Fruit fly (Drosophila melanogaster) whole organism, embryonic: ENCODE results near the gene arg.
A peak's percentile ranks its signal among the peaks of the same experiment; 100 is the strongest.

Experiments
- Abd-B ChIP-seq: fragments of 200-800 bp; sonication (Bioruptor generic); optimal IDR thresholded peaks from 2 replicates; lab custom pipeline; 2018; ENCODE audit warnings: missing biosample characterization, mild to moderate bottlenecking, missing genetic modification characterization, moderate library complexity
- CG10209 ChIP-seq: fragments of 200-800 bp; sonication (Bioruptor generic); optimal IDR thresholded peaks from 3 replicates; lab custom pipeline; 2017; ENCODE audit warnings: missing biosample characterization, mild to moderate bottlenecking, missing genetic modification characterization, missing genetic modification reagents
- CG10274 ChIP-seq: fragments of 200-800 bp; sonication (Bioruptor generic); optimal IDR thresholded peaks from 3 replicates; lab custom pipeline; 2017; ENCODE audit warnings: missing biosample characterization, mild to moderate bottlenecking, missing genetic modification characterization
- CG10654 ChIP-seq: fragments of 200-800 bp; sonication (Bioruptor generic); optimal IDR thresholded peaks from 2 replicates; lab custom pipeline; 2016; ENCODE audit warnings: missing biosample characterization, missing genetic modification characterization
- CG10959 ChIP-seq: fragments of 200-800 bp; sonication (Bioruptor generic); IDR thresholded peaks from 2 replicates; pipeline ENCODE4 v1.3.6; 2022; ENCODE audit warnings: missing biosample characterization, missing genetic modification characterization
- CG11398 ChIP-seq: fragments of 200-800 bp; sonication (Bioruptor generic); optimal IDR thresholded peaks from 2 replicates; lab custom pipeline; 2016; ENCODE audit warnings: missing biosample characterization, missing genetic modification characterization
- CG15011 ChIP-seq: fragments of 200-800 bp; sonication (Bioruptor generic); optimal IDR thresholded peaks from 3 replicates; lab custom pipeline; 2018; ENCODE audit warnings: missing biosample characterization, mild to moderate bottlenecking, missing genetic modification characterization
- CG15269 ChIP-seq: fragments of 200-800 bp; sonication (Bioruptor generic); optimal IDR thresholded peaks from 2 replicates; lab custom pipeline; 2018; ENCODE audit warnings: missing biosample characterization, mild to moderate bottlenecking, missing genetic modification characterization, moderate library complexity
- CG15696 ChIP-seq: fragments of 200-800 bp; sonication (Bioruptor generic); optimal IDR thresholded peaks from 2 replicates; lab custom pipeline; 2019; ENCODE audit warnings: missing biosample characterization, mild to moderate bottlenecking, missing genetic modification characterization, moderate library complexity
- CG17802 ChIP-seq: fragments of 200-800 bp; sonication (Bioruptor generic); optimal IDR thresholded peaks from 2 replicates; lab custom pipeline; 2018; ENCODE audit warnings: missing biosample characterization, mild to moderate bottlenecking, missing genetic modification characterization, moderate library complexity
- CG17912 ChIP-seq: fragments of 200-800 bp; sonication (Bioruptor generic); optimal IDR thresholded peaks from 2 replicates; lab custom pipeline; 2018; ENCODE audit warnings: missing biosample characterization, mild to moderate bottlenecking, missing genetic modification characterization
- CG2202 ChIP-seq: fragments of 200-800 bp; sonication (Bioruptor generic); optimal IDR thresholded peaks from 2 replicates; lab custom pipeline; 2018; ENCODE audit warnings: missing biosample characterization, mild to moderate bottlenecking, missing genetic modification characterization
- CG31388 ChIP-seq: fragments of 200-800 bp; sonication (Bioruptor generic); optimal IDR thresholded peaks from 2 replicates; lab custom pipeline; 2016; ENCODE audit warnings: missing biosample characterization, missing genetic modification characterization
- CG33213 ChIP-seq: fragments of 200-800 bp; sonication (Bioruptor generic); optimal IDR thresholded peaks from 3 replicates; lab custom pipeline; 2016; ENCODE audit warnings: missing biosample characterization, missing genetic modification characterization
- CG4360 ChIP-seq: fragments of 200-800 bp; sonication (Bioruptor generic); IDR thresholded peaks from 2 replicates; pipeline ENCODE4 v1.3.6; 2022; ENCODE audit warnings: missing biosample characterization, missing genetic modification characterization
- CG43689 ChIP-seq: fragments of 200-800 bp; sonication (Bioruptor generic); IDR thresholded peaks from 2 replicates; pipeline ENCODE4 v1.3.6; 2022; ENCODE audit warnings: missing biosample characterization, missing genetic modification characterization
- CG7928 ChIP-seq: fragments of 200-800 bp; sonication (Bioruptor generic); optimal IDR thresholded peaks from 2 replicates; lab custom pipeline; 2017; ENCODE audit warnings: missing biosample characterization, mild to moderate bottlenecking, missing genetic modification characterization
- CG8089 ChIP-seq: fragments of 200-800 bp; sonication (Bioruptor generic); optimal IDR thresholded peaks from 3 replicates; lab custom pipeline; 2016; ENCODE audit warnings: missing biosample characterization, missing genetic modification characterization
- CG8359 ChIP-seq: fragments of 200-800 bp; sonication (Bioruptor generic); optimal IDR thresholded peaks from 2 replicates; lab custom pipeline; 2017; ENCODE audit warnings: missing biosample characterization, mild to moderate bottlenecking, missing genetic modification characterization, borderline replicate concordance
- CG8388 ChIP-seq: fragments of 200-800 bp; sonication (Bioruptor generic); optimal IDR thresholded peaks from 2 replicates; lab custom pipeline; 2019; ENCODE audit warnings: missing biosample characterization, mild to moderate bottlenecking, missing genetic modification characterization, moderate library complexity
- CHES-1-like ChIP-seq: fragments of 200-800 bp; sonication (Bioruptor generic); optimal IDR thresholded peaks from 2 replicates; lab custom pipeline; 2016; ENCODE audit warnings: missing biosample characterization, missing genetic modification characterization
- D ChIP-seq, 2 experiments: fragments of 200-800 bp in 1 of 2; fragments of >200 bp in 1 of 2; sonication (Bioruptor generic) in 1 of 2; optimal IDR thresholded peaks; 2 replicates in 1 of 2; 3 replicates in 1 of 2; lab custom pipeline; 2017; ENCODE audit warnings: mild to moderate bottlenecking in 1 of 2, missing biosample characterization in 1 of 2, missing genetic modification characterization in 1 of 2, missing genetic modification reagents in 1 of 2
- Dip3 ChIP-seq: fragments of 200-800 bp; sonication (Bioruptor generic); optimal IDR thresholded peaks from 3 replicates; lab custom pipeline; 2016; ENCODE audit warnings: missing biosample characterization, missing genetic modification characterization
- HLH54F ChIP-seq: fragments of 200-800 bp; sonication (Bioruptor generic); optimal IDR thresholded peaks from 3 replicates; lab custom pipeline; 2016; ENCODE audit warnings: missing biosample characterization, missing genetic modification characterization
- HmgD ChIP-seq: fragments of 200-800 bp; sonication (Bioruptor generic); optimal IDR thresholded peaks from 3 replicates; lab custom pipeline; 2016; ENCODE audit warnings: missing biosample characterization, missing genetic modification characterization
- Hr51 ChIP-seq, 2 experiments: fragments of 200-800 bp; sonication (Bioruptor generic); optimal IDR thresholded peaks; 2 replicates in 1 of 2; 3 replicates in 1 of 2; lab custom pipeline; 2016 to 2018; ENCODE audit warnings: missing biosample characterization in 2 of 2, missing genetic modification characterization in 2 of 2, mild to moderate bottlenecking in 1 of 2, moderate library complexity in 1 of 2
- Oli ChIP-seq: fragments of 200-800 bp; sonication (Bioruptor generic); optimal IDR thresholded peaks from 2 replicates; lab custom pipeline; 2018; ENCODE audit warnings: missing biosample characterization, mild to moderate bottlenecking, missing genetic modification characterization, moderate library complexity
- Six4 ChIP-seq: fragments of 200-800 bp; sonication (Bioruptor generic); optimal IDR thresholded peaks from 2 replicates; lab custom pipeline; 2016; ENCODE audit warnings: missing biosample characterization, missing genetic modification characterization
- Spps ChIP-seq: fragments of 200-800 bp; sonication (Bioruptor generic); optimal IDR thresholded peaks from 2 replicates; lab custom pipeline; 2018; ENCODE audit warnings: missing biosample characterization, mild to moderate bottlenecking, missing genetic modification characterization
- Sry-δ ChIP-seq: fragments of 200-800 bp; sonication (Bioruptor generic); optimal IDR thresholded peaks from 2 replicates; lab custom pipeline; 2016; ENCODE audit warnings: missing biosample characterization, missing genetic modification characterization
- Xrp1 ChIP-seq: fragments of 200-800 bp; sonication (Bioruptor generic); IDR thresholded peaks from 2 replicates; pipeline ENCODE4 v1.3.6; 2022; ENCODE audit warnings: missing biosample characterization, missing genetic modification characterization
- cas ChIP-seq: fragments of 200-800 bp; sonication (Bioruptor generic); IDR thresholded peaks from 2 replicates; pipeline ENCODE4 v1.3.6; 2022; ENCODE audit warnings: missing biosample characterization, missing genetic modification characterization
- cg ChIP-seq: fragments of 200-800 bp; sonication (Bioruptor generic); optimal IDR thresholded peaks from 3 replicates; lab custom pipeline; 2019; ENCODE audit warnings: missing biosample characterization, mild to moderate bottlenecking, missing genetic modification characterization, moderate library complexity
- chif ChIP-seq, 2 experiments: fragments of 200-800 bp; sonication (Bioruptor generic); optimal IDR thresholded peaks; 3 replicates each; lab custom pipeline; 2016; ENCODE audit warnings: missing biosample characterization in 2 of 2, missing genetic modification characterization in 2 of 2
- chn ChIP-seq: fragments of 200-800 bp; sonication (Bioruptor generic); optimal IDR thresholded peaks from 2 replicates; lab custom pipeline; 2016; ENCODE audit warnings: missing biosample characterization, missing genetic modification characterization
- ci ChIP-seq: fragments of 200-800 bp; sonication (Bioruptor generic); IDR thresholded peaks from 3 replicates; pipeline ENCODE4 v1.3.6; 2022; ENCODE audit warnings: missing biosample characterization, missing genetic modification characterization
- cwo ChIP-seq: fragments of 200-800 bp; sonication (Bioruptor generic); optimal IDR thresholded peaks from 3 replicates; lab custom pipeline; 2017; ENCODE audit warnings: missing biosample characterization, missing genetic modification characterization, mild to moderate bottlenecking, moderate library complexity, missing genetic modification reagents
- en ChIP-seq: fragments of 200-800 bp; sonication (Bioruptor generic); optimal IDR thresholded peaks from 2 replicates; lab custom pipeline; 2016; ENCODE audit warnings: missing biosample characterization, missing genetic modification characterization
- gem ChIP-seq: fragments of 200-800 bp; sonication (Bioruptor generic); optimal IDR thresholded peaks from 2 replicates; lab custom pipeline; 2019; ENCODE audit warnings: missing biosample characterization, mild to moderate bottlenecking, missing genetic modification characterization, moderate library complexity
- gsb-n ChIP-seq: fragments of 200-800 bp; sonication (Bioruptor generic); optimal IDR thresholded peaks from 3 replicates; lab custom pipeline; 2018; ENCODE audit warnings: missing biosample characterization, mild to moderate bottlenecking, missing genetic modification characterization
- lbe ChIP-seq: fragments of 200-800 bp; sonication (Bioruptor generic); optimal IDR thresholded peaks from 2 replicates; lab custom pipeline; 2016; ENCODE audit warnings: missing biosample characterization, mild to moderate bottlenecking, missing genetic modification characterization
- nom ChIP-seq: fragments of 200-800 bp; sonication (Bioruptor generic); optimal IDR thresholded peaks from 2 replicates; lab custom pipeline; 2017; ENCODE audit warnings: missing biosample characterization, missing genetic modification characterization, mild to moderate bottlenecking, moderate library complexity, missing genetic modification reagents
- peb ChIP-seq: fragments of 200-800 bp; sonication (Bioruptor generic); IDR thresholded peaks from 2 replicates; pipeline ENCODE4 v1.3.6; 2022; ENCODE audit warnings: missing biosample characterization, missing genetic modification characterization
- pfk ChIP-seq: fragments of 200-800 bp; sonication (Bioruptor generic); optimal IDR thresholded peaks from 2 replicates; lab custom pipeline; 2018; ENCODE audit warnings: missing biosample characterization, mild to moderate bottlenecking, missing genetic modification characterization, moderate library complexity
- run ChIP-seq: fragments of 200-800 bp; sonication (Bioruptor generic); optimal IDR thresholded peaks from 3 replicates; lab custom pipeline; 2018; ENCODE audit warnings: missing biosample characterization, mild to moderate bottlenecking, missing genetic modification characterization
- sima ChIP-seq: fragments of 200-800 bp; sonication (Bioruptor generic); optimal IDR thresholded peaks from 2 replicates; lab custom pipeline; 2016; ENCODE audit warnings: missing biosample characterization, missing genetic modification characterization
- sisA ChIP-seq: fragments of 200-800 bp; sonication (Bioruptor generic); IDR thresholded peaks from 2 replicates; pipeline ENCODE4 v1.3.6; 2022; ENCODE audit warnings: missing biosample characterization, missing genetic modification characterization
- sob ChIP-seq: fragments of 200-800 bp; sonication (Bioruptor generic); IDR thresholded peaks from 2 replicates; pipeline ENCODE4 v1.3.6; 2022; ENCODE audit warnings: missing biosample characterization, missing genetic modification characterization
- vfl ChIP-seq: fragments of 200-800 bp; sonication (Bioruptor generic); optimal IDR thresholded peaks from 2 replicates; lab custom pipeline; 2016; ENCODE audit warnings: missing biosample characterization, missing genetic modification characterization

The arg gene

dm6 chrX:526479-527071 lies 17.3 kb downstream of the arg start (continued):
- TF ChIP-seq CG43689 (GFP tag; lab: Robert Waterston, UW) = no peak
- TF ChIP-seq ci (GFP tag; lab: Robert Waterston, UW) = peak; percentile 71; the same call in 2 of the 3 replicates
- TF ChIP-seq CG10959 = peak; percentile 91
- TF ChIP-seq pfk (GFP tag; lab: Kevin White, UChicago) = peak; percentile 53
- no peak for TF ChIP-seq sisA
- no peak for TF ChIP-seq CG4360 (GFP tag; lab: Robert Waterston, UW)
- peak; percentile 30 for TF ChIP-seq CG31388
- peak; percentile 37 for TF ChIP-seq Six4 (GFP tag; lab: Kevin White, UChicago)
- TF ChIP-seq CG15269 = no peak
- no peak for TF ChIP-seq Abd-B
- TF ChIP-seq CG17802 (tag; lab: Kevin White, UChicago) = no peak
- peak; percentile 53 for TF ChIP-seq CG8359 (GFP tag; lab: Kevin White, UChicago)
- no peak for TF ChIP-seq Dip3 (GFP tag; lab: Kevin White, UChicago)
- no peak for TF ChIP-seq cwo (GFP tag; lab: Kevin White, UChicago)
- TF ChIP-seq CG11398 (GFP tag; lab: Kevin White, UChicago) = peak; percentile 55
- TF ChIP-seq sob (GFP tag; lab: Robert Waterston, UW) = no peak
- peak; percentile 30 for TF ChIP-seq HLH54F
- peak; percentile 20 for TF ChIP-seq Sry-δ (GFP tag; lab: Kevin White, UChicago)
- TF ChIP-seq nom = no peak
- peak; percentile 75 for TF ChIP-seq gem (tag; lab: Kevin White, UChicago)
- TF ChIP-seq vfl (GFP tag; lab: Kevin White, UChicago) = peak; percentile 62
- TF ChIP-seq lbe = no peak
- TF ChIP-seq CG7928 (GFP tag; lab: Kevin White, UChicago) = no peak
- TF ChIP-seq CG8089 (GFP tag; lab: Kevin White, UChicago) = peak; percentile 67
- peak; percentile 8 for TF ChIP-seq HmgD
- peak; percentile 59 for TF ChIP-seq CG33213 (GFP tag; lab: Kevin White, UChicago)
- no peak for TF ChIP-seq peb (GFP tag; lab: Robert Waterston, UW)
- TF ChIP-seq en (GFP tag; lab: Kevin White, UChicago) = peak; percentile 63
- no peak for TF ChIP-seq cas (GFP tag; lab: Robert Waterston, UW)
- peak; percentile 59 to 91 for TF ChIP-seq chif (GFP tag; optimal IDR thresholded peaks at IDR 0.05; lab: Kevin White, UChicago)
- no peak for TF ChIP-seq run (tag; lab: Kevin White, UChicago)
- peak; percentile 75 for TF ChIP-seq chn
- TF ChIP-seq D (optimal IDR thresholded peaks at IDR 0.05; lab: Kevin White, UChicago) = no peak
- TF ChIP-seq D (GFP tag; optimal IDR thresholded peaks at IDR 0.05; lab: Kevin White, UChicago) = peak; percentile 61
- TF ChIP-seq CG10209 (GFP tag; lab: Kevin White, UChicago) = peak; percentile 65
- TF ChIP-seq gsb-n (tag; lab: Kevin White, UChicago) = peak; percentile 69
- peak; percentile 53 for TF ChIP-seq CG8388
- TF ChIP-seq Oli (tag; lab: Kevin White, UChicago) = peak; percentile 48
- TF ChIP-seq Spps (tag; lab: Kevin White, UChicago) = peak; percentile 29
- TF ChIP-seq sima (GFP tag; lab: Kevin White, UChicago) = peak; percentile 18
- TF ChIP-seq CG15011 (GFP tag; lab: Kevin White, UChicago) = no peak
- TF ChIP-seq cg (GFP tag; lab: Kevin White, UChicago) = no peak
- no peak for TF ChIP-seq CG10274 (GFP tag; lab: Kevin White, UChicago)
- no peak for TF ChIP-seq CG17912
- TF ChIP-seq CG2202 = peak; percentile 62
- peak in 1 of 2 experiments; percentile 62 for TF ChIP-seq Hr51 (GFP tag; optimal IDR thresholded peaks at IDR 0.05; lab: Kevin White, UChicago)
- peak; percentile 96 for TF ChIP-seq CG15696
- TF ChIP-seq CG10654 = peak; percentile 24
- TF ChIP-seq Xrp1 = peak; percentile 89
- peak; percentile 31 for TF ChIP-seq CHES-1-like
